Worm (Caenorhabditis elegans) whole organism, early embryonic: ENCODE data around the gene dsb-2.

Source experiments
- B0310.2 ChIP-seq: sonication (generic microtip); optimal IDR thresholded peaks from 2 replicates; lab custom pipeline; 2016; ENCODE audit warnings: mild to moderate bottlenecking, missing genetic modification characterization, missing compliant biosample characterization
- F13C5.2 ChIP-seq: sonication (generic microtip); optimal IDR thresholded peaks from 2 replicates; lab custom pipeline; 2017; ENCODE audit warnings: mild to moderate bottlenecking, missing genetic modification characterization, inconsistent platforms, missing compliant biosample characterization
- aly-1 ChIP-seq: sonication (generic microtip); optimal IDR thresholded peaks from 2 replicates; lab custom pipeline; 2016; ENCODE audit warnings: missing genetic modification characterization, missing compliant biosample characterization
- ama-1 ChIP-seq: fragments of 150-350 bp; optimal IDR thresholded peaks from 2 replicates; lab custom pipeline; 2014
- ceh-13 ChIP-seq: fragments of 200-800 bp; sonication (Bioruptor generic); optimal IDR thresholded peaks from 2 replicates; lab custom pipeline; 2018; ENCODE audit warnings: mild to moderate bottlenecking, missing genetic modification characterization, missing compliant biosample characterization
- ceh-36 ChIP-seq: sonication (generic microtip); optimal IDR thresholded peaks from 2 replicates; lab custom pipeline; 2016; ENCODE audit warnings: missing genetic modification characterization, inconsistent platforms, missing compliant biosample characterization
- ets-7 ChIP-seq: sonication (generic microtip); optimal IDR thresholded peaks from 2 replicates; lab custom pipeline; 2016; ENCODE audit warnings: missing genotype, missing genetic modification characterization, missing compliant biosample characterization
- flt-1 ChIP-seq: fragments of 200-800 bp; sonication (Bioruptor generic); IDR thresholded peaks from 2 replicates; pipeline ENCODE4 v1.3.6; 2022; ENCODE audit warnings: missing genetic modification characterization, missing compliant biosample characterization
- hmbx-1 ChIP-seq: sonication (generic microtip); optimal IDR thresholded peaks from 2 replicates; lab custom pipeline; 2016; ENCODE audit warnings: mild to moderate bottlenecking, missing genetic modification characterization, missing compliant biosample characterization
- hmg-4 ChIP-seq: fragments of 200-800 bp; sonication (Bioruptor generic); optimal IDR thresholded peaks from 2 replicates; lab custom pipeline; 2018; ENCODE audit warnings: mild to moderate bottlenecking, missing genetic modification characterization, missing compliant biosample characterization
- hnd-1 ChIP-seq: sonication (generic microtip); optimal IDR thresholded peaks from 2 replicates; lab custom pipeline; 2016; ENCODE audit warnings: missing genetic modification characterization, missing compliant biosample characterization
- pes-1 ChIP-seq: fragments of 200-800 bp; sonication (Bioruptor generic); IDR thresholded peaks from 2 replicates; pipeline ENCODE4 v1.3.6; 2022; ENCODE audit warnings: missing genetic modification reagents, missing genetic modification characterization, missing compliant biosample characterization
- scrt-1 ChIP-seq: fragments of 200-800 bp; sonication (Bioruptor generic); IDR thresholded peaks from 2 replicates; pipeline ENCODE4 v1.3.6; 2022; ENCODE audit warnings: missing genetic modification characterization, missing compliant biosample characterization
- sea-1 ChIP-seq: fragments of 200-800 bp; sonication (Bioruptor generic); conservative IDR thresholded peaks from 2 replicates; pipeline ENCODE4 v1.3.6; 2022; ENCODE audit warnings: missing genetic modification characterization, missing compliant biosample characterization
- tbx-11 ChIP-seq: fragments of 200-800 bp; sonication (Bioruptor generic); IDR thresholded peaks from 2 replicates; pipeline ENCODE4 v1.3.6; 2022; ENCODE audit warnings: missing genetic modification characterization, missing compliant biosample characterization
- tbx-37 ChIP-seq: fragments of 200-800 bp; sonication (Bioruptor generic); conservative IDR thresholded peaks from 2 replicates; pipeline ENCODE4 v1.3.6; 2022; ENCODE audit warnings: missing genetic modification reagents, missing genetic modification characterization, missing compliant biosample characterization
- tra-4 ChIP-seq: sonication (generic microtip); optimal IDR thresholded peaks from 2 replicates; lab custom pipeline; 2017; ENCODE audit warnings: missing genetic modification characterization, missing compliant biosample characterization

Gene dsb-2

ce11 chrII:14415427-14415826 is 4.5 kb downstream of the dsb-2 start:
- TF ChIP-seq ceh-13 (GFP tag; lab: Kevin White, UChicago) = no peak
- no peak for TF ChIP-seq B0310.2 (tag; lab: Kevin White, UChicago)
- TF ChIP-seq aly-1 (tag; lab: Kevin White, UChicago) = no peak
- TF ChIP-seq hnd-1 (tag; lab: Kevin White, UChicago) = no peak
- TF ChIP-seq ama-1 (lab: Kevin White, UChicago) = no peak
- TF ChIP-seq scrt-1 (GFP tag; lab: Robert Waterston, UW) = no peak
- TF ChIP-seq ceh-36 (tag; lab: Kevin White, UChicago) = no peak

ce11 chrII:14416988-14417387 is 6.1 kb downstream of the dsb-2 start:
- TF ChIP-seq tra-4 (tag; lab: Kevin White, UChicago) = no peak
- TF ChIP-seq scrt-1 (GFP tag; lab: Robert Waterston, UW) = no peak
- TF ChIP-seq sea-1 (GFP tag; lab: Robert Waterston, UW) = no peak
- no peak for TF ChIP-seq aly-1 (tag; lab: Kevin White, UChicago)
- no peak for TF ChIP-seq F13C5.2 (tag; lab: Kevin White, UChicago)
- TF ChIP-seq tbx-11 = no peak
- TF ChIP-seq ceh-13 (GFP tag; lab: Kevin White, UChicago) = no peak
- TF ChIP-seq ceh-36 (tag; lab: Kevin White, UChicago) = no peak
- TF ChIP-seq hmbx-1 (tag; lab: Kevin White, UChicago) = no peak

- TF ChIP-seq ets-7 (tag; lab: Kevin White, UChicago) (no peak), ama-1 (lab: Kevin White, UChicago) (no peak), hnd-1 (tag; lab: Kevin White, UChicago) (no peak), aly-1 (tag; lab: Kevin White, UChicago) (no peak), tbx-11 (no peak), tbx-37 (GFP tag; lab: Robert Waterston, UW) (no peak), tra-4 (tag; lab: Kevin White, UChicago) (no peak), flt-1 (GFP tag; lab: Robert Waterston, UW) (no peak), ceh-13 (GFP tag; lab: Kevin White, UChicago) (no peak), scrt-1 (GFP tag; lab: Robert Waterston, UW) (no peak), sea-1 (GFP tag; lab: Robert Waterston, UW) (no peak), pes-1 (no peak), F13C5.2 (tag; lab: Kevin White, UChicago) (no peak), hmbx-1 (tag; lab: Kevin White, UChicago) (no peak), hmg-4 (no peak), B0310.2 (tag; lab: Kevin White, UChicago) (no peak)
These were observed 13.9 kb downstream of the dsb-2 start, which contains the start of gene plx-2 for ce11 chrII:14424791-14425190. TSS of gene plx-2 (minus strand) at chrII:14424891.

ce11 chrII:14427714-14428113 is 16.8 kb downstream of the dsb-2 start:
- TF ChIP-seq pes-1 (no peak), tbx-11 (no peak), ceh-13 (GFP tag; lab: Kevin White, UChicago) (no peak), hmbx-1 (tag; lab: Kevin White, UChicago) (no peak), B0310.2 (tag; lab: Kevin White, UChicago) (no peak), scrt-1 (GFP tag; lab: Robert Waterston, UW) (no peak), hnd-1 (tag; lab: Kevin White, UChicago) (no peak), F13C5.2 (tag; lab: Kevin White, UChicago) (no peak), ama-1 (lab: Kevin White, UChicago) (no peak), hmg-4 (no peak), ceh-36 (tag; lab: Kevin White, UChicago) (no peak), tra-4 (tag; lab: Kevin White, UChicago) (no peak), aly-1 (tag; lab: Kevin White, UChicago) (no peak), tbx-37 (GFP tag; lab: Robert Waterston, UW) (no peak), sea-1 (GFP tag; lab: Robert Waterston, UW) (no peak), ets-7 (tag; lab: Kevin White, UChicago) (no peak), flt-1 (GFP tag; lab: Robert Waterston, UW) (no peak)

ce11 chrII:14428834-14429233 is 17.9 kb downstream of the dsb-2 start:
- TF ChIP-seq ama-1 (lab: Kevin White, UChicago) (no peak), hmbx-1 (tag; lab: Kevin White, UChicago) (no peak), pes-1 (no peak), F13C5.2 (tag; lab: Kevin White, UChicago) (no peak), aly-1 (tag; lab: Kevin White, UChicago) (no peak), sea-1 (GFP tag; lab: Robert Waterston, UW) (no peak), hnd-1 (tag; lab: Kevin White, UChicago) (no peak), hmg-4 (no peak), ceh-13 (GFP tag; lab: Kevin White, UChicago) (no peak), tbx-37 (GFP tag; lab: Robert Waterston, UW) (no peak)

ce11 chrII:14432100-14432499 is 21.2 kb downstream of the dsb-2 start:
- no peak for TF ChIP-seq tbx-11
- TF ChIP-seq hmbx-1 (tag; lab: Kevin White, UChicago) = no peak
- no peak for TF ChIP-seq F13C5.2 (tag; lab: Kevin White, UChicago)
- TF ChIP-seq ceh-36 (tag; lab: Kevin White, UChicago) = no peak
- no peak for TF ChIP-seq pes-1
- TF ChIP-seq hmg-4 = no peak
- TF ChIP-seq tra-4 (tag; lab: Kevin White, UChicago) = no peak
- TF ChIP-seq B0310.2 (tag; lab: Kevin White, UChicago) = no peak
- no peak for TF ChIP-seq ets-7 (tag; lab: Kevin White, UChicago)
- no peak for TF ChIP-seq aly-1 (tag; lab: Kevin White, UChicago)
- TF ChIP-seq hnd-1 (tag; lab: Kevin White, UChicago) = no peak

- no peak for TF ChIP-seq sea-1 (GFP tag; lab: Robert Waterston, UW)
- TF ChIP-seq flt-1 (GFP tag; lab: Robert Waterston, UW) = no peak
- no peak for TF ChIP-seq ama-1 (lab: Kevin White, UChicago)
- no peak for TF ChIP-seq tra-4 (tag; lab: Kevin White, UChicago)
- no peak for TF ChIP-seq tbx-11
- no peak for TF ChIP-seq ceh-13 (GFP tag; lab: Kevin White, UChicago)
- TF ChIP-seq ceh-36 (tag; lab: Kevin White, UChicago) = no peak
- no peak for TF ChIP-seq F13C5.2 (tag; lab: Kevin White, UChicago)
- TF ChIP-seq hmbx-1 (tag; lab: Kevin White, UChicago) = no peak
- TF ChIP-seq aly-1 (tag; lab: Kevin White, UChicago) = no peak
- TF ChIP-seq ets-7 (tag; lab: Kevin White, UChicago) = no peak
- no peak for TF ChIP-seq scrt-1 (GFP tag; lab: Robert Waterston, UW)
- no peak for TF ChIP-seq hmg-4
- no peak for TF ChIP-seq hnd-1 (tag; lab: Kevin White, UChicago)
- no peak for TF ChIP-seq pes-1
- no peak for TF ChIP-seq B0310.2 (tag; lab: Kevin White, UChicago)
- no peak for TF ChIP-seq tbx-37 (GFP tag; lab: Robert Waterston, UW)
These were observed 22.9 kb downstream of the dsb-2 start for ce11 chrII:14433712-14434352.
